Fruit fly (Drosophila melanogaster) whole organism, pupa: ENCODE results near the gene CG14074.

Source experiments
- CG10348 ChIP-seq: fragments of 200-800 bp; sonication (Bioruptor generic); IDR thresholded peaks from 2 replicates; pipeline ENCODE4 v1.3.6; 2022; ENCODE audit warnings: missing biosample characterization, missing genetic modification characterization
- CG12605 ChIP-seq: fragments of 200-800 bp; sonication (Bioruptor generic); IDR thresholded peaks from 2 replicates; pipeline ENCODE4 v1.3.6; 2022; ENCODE audit warnings: missing biosample characterization, missing genetic modification characterization
- CG13204 ChIP-seq: fragments of 200-800 bp; sonication (Bioruptor generic); optimal IDR thresholded peaks from 2 replicates; lab custom pipeline; 2018; ENCODE audit warnings: missing biosample characterization, mild to moderate bottlenecking, missing genetic modification characterization, moderate library complexity
- CG14655 ChIP-seq: fragments of 200-800 bp; sonication (Bioruptor generic); optimal IDR thresholded peaks from 3 replicates; lab custom pipeline; 2017; ENCODE audit warnings: mild to moderate bottlenecking, missing biosample characterization, missing genetic modification reagents, missing genetic modification characterization
- CG15710 ChIP-seq: fragments of 200-800 bp; sonication (Bioruptor generic); optimal IDR thresholded peaks from 2 replicates; lab custom pipeline; 2018; ENCODE audit warnings: missing biosample characterization, mild to moderate bottlenecking, missing genetic modification characterization, moderate library complexity
- CG17806 ChIP-seq: fragments of 200-800 bp; sonication (Bioruptor generic); optimal IDR thresholded peaks from 2 replicates; lab custom pipeline; 2018; ENCODE audit warnings: missing biosample characterization, mild to moderate bottlenecking, missing genetic modification characterization, moderate library complexity
- CG32121 ChIP-seq: fragments of 200-800 bp; sonication (Bioruptor generic); IDR thresholded peaks from 2 replicates; pipeline ENCODE4 v1.3.6; 2022; ENCODE audit warnings: missing biosample characterization, missing genetic modification characterization
- CG34367 ChIP-seq: fragments of 200-800 bp; sonication (Bioruptor generic); optimal IDR thresholded peaks from 2 replicates; lab custom pipeline; 2018; ENCODE audit warnings: missing biosample characterization, mild to moderate bottlenecking, missing genetic modification characterization
- CG4496 ChIP-seq: fragments of 200-800 bp; sonication (Bioruptor generic); IDR thresholded peaks from 3 replicates; pipeline ENCODE4 v1.3.6; 2022; ENCODE audit warnings: missing biosample characterization, missing genetic modification characterization
- CG8159 ChIP-seq: fragments of 200-800 bp; sonication (Bioruptor generic); optimal IDR thresholded peaks from 3 replicates; lab custom pipeline; 2018; ENCODE audit warnings: missing biosample characterization, mild to moderate bottlenecking, missing genetic modification characterization, moderate library complexity
- CG8301 ChIP-seq: fragments of 200-800 bp; sonication (Bioruptor generic); optimal IDR thresholded peaks from 2 replicates; lab custom pipeline; 2018; ENCODE audit warnings: missing biosample characterization, mild to moderate bottlenecking, missing genetic modification characterization
- CG9948 ChIP-seq: fragments of 200-800 bp; sonication (Bioruptor generic); optimal IDR thresholded peaks from 2 replicates; lab custom pipeline; 2018; ENCODE audit warnings: missing biosample characterization, mild to moderate bottlenecking, missing genetic modification characterization, moderate library complexity
- D1 ChIP-seq: fragments of 200-800 bp; sonication (Bioruptor generic); optimal IDR thresholded peaks from 2 replicates; lab custom pipeline; 2018; ENCODE audit warnings: missing biosample characterization, mild to moderate bottlenecking, missing genetic modification characterization, moderate library complexity
- EcR ChIP-seq: fragments of 200-800 bp; sonication (Bioruptor generic); optimal IDR thresholded peaks from 3 replicates; lab custom pipeline; 2019; ENCODE audit warnings: missing biosample characterization, missing genetic modification characterization, mild to moderate bottlenecking, moderate library complexity, missing genetic modification reagents
- Ets98B ChIP-seq: fragments of 200-800 bp; sonication (Bioruptor generic); IDR thresholded peaks from 2 replicates; pipeline ENCODE4 v1.3.6; 2022; ENCODE audit warnings: missing biosample characterization, missing genetic modification characterization
- Pif1A ChIP-seq: fragments of 200-800 bp; sonication (Bioruptor generic); optimal IDR thresholded peaks from 3 replicates; lab custom pipeline; 2016; ENCODE audit warnings: missing biosample characterization, missing genetic modification characterization
- Pif1B ChIP-seq: fragments of 200-800 bp; sonication (Bioruptor generic); optimal IDR thresholded peaks from 3 replicates; lab custom pipeline; 2016; ENCODE audit warnings: missing biosample characterization, missing genetic modification characterization
- Snoo ChIP-seq: fragments of 200-800 bp; sonication (Bioruptor generic); optimal IDR thresholded peaks from 3 replicates; lab custom pipeline; 2017; ENCODE audit warnings: missing biosample characterization, mild to moderate bottlenecking, missing genetic modification characterization, inconsistent platforms
- fd96Ca ChIP-seq: fragments of 200-800 bp; sonication (Bioruptor generic); IDR thresholded peaks from 3 replicates; pipeline ENCODE4 v1.3.6; 2022; ENCODE audit warnings: missing biosample characterization, missing genetic modification characterization
- gl ChIP-seq: fragments of 200-800 bp; sonication (Bioruptor generic); optimal IDR thresholded peaks from 2 replicates; lab custom pipeline; 2018; ENCODE audit warnings: missing biosample characterization, mild to moderate bottlenecking, missing genetic modification characterization
- rn ChIP-seq: fragments of 200-800 bp; sonication (Bioruptor generic); IDR thresholded peaks from 2 replicates; pipeline ENCODE4 v1.3.6; 2022; ENCODE audit warnings: missing biosample characterization, missing genetic modification characterization

Gene CG14074

DNA sequence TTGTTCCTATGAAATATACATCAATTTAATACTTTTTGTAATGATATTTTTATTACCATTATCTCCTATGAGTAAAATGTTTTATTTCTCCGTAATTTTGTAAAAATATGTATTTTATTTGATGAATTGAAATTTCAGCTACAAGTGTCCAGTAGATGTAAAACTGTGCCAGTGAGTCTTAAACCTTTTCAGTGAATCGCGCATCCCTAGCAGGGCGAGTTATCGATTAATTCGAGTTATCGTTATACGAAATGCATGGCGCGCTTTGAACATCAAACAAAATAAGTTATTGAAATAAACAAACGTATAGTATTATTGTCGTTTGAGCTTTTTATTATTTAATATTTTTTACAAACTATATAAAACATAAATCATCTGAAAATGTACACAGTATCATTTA is 37.7 kb upstream of the CG14074 start:
- TF ChIP-seq CG12605 (GFP tag; lab: Robert Waterston, UW) (peak; percentile 72; the same call in 1 of the 2 replicates), CG15710 (no peak), CG14655 (GFP tag; lab: Kevin White, UChicago) (no peak), D1 (peak; percentile 83)

DNA sequence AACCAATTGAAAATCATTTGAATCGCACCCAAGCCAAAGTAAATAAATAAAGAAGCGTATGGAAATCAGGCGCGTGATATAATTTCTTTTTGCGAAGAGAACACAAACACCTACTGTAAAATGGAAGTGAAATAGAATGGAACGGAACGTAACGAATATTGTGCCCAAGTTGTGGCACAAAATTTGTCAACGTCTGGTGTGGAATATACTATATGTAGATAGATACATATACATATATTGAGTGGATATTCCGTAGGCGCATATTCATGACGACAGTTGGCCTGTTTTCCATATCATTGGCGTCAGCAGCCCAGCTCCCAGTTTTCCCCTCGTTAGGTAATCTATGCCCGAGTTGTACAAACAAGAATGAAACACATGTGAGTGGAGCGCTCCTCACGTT is 33.8 kb upstream of the CG14074 start:
- TF ChIP-seq CG15710 (no peak), Ets98B (GFP tag; lab: Robert Waterston, UW) (no peak), CG9948 (tag; lab: Kevin White, UChicago) (no peak), CG34367 (tag; lab: Kevin White, UChicago) (no peak), fd96Ca (no peak), D1 (no peak), gl (tag; lab: Kevin White, UChicago) (no peak), CG10348 (GFP tag; lab: Robert Waterston, UW) (no peak), CG13204 (GFP tag; lab: Kevin White, UChicago) (no peak), CG32121 (GFP tag; lab: Robert Waterston, UW) (no peak), CG17806 (tag; lab: Kevin White, UChicago) (no peak), CG4496 (GFP tag; lab: Robert Waterston, UW) (no peak), rn (GFP tag; lab: Robert Waterston, UW) (no peak), CG8159 (no peak)

DNA sequence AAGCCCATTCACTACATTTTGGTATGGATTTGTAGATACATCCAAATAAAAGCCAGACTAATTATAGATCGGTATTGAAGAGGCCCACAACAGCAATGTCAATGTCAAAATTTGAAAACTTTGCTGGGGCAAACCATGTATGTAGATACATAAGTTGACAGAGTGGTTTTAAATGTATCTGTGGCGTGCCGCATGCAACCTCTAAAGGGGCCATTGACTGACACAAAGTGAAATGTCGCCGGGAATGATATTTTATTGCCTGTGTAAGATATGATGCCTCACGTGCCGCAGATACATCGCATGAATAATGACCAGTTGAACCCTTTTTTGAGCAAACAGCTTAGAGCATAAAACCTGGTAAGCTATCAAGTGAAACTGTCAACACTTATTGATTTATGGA is 33.3 kb upstream of the CG14074 start:
- TF ChIP-seq CG15710: no peak
- TF ChIP-seq EcR (GFP tag; lab: Kevin White, UChicago): peak; percentile 22

DNA sequence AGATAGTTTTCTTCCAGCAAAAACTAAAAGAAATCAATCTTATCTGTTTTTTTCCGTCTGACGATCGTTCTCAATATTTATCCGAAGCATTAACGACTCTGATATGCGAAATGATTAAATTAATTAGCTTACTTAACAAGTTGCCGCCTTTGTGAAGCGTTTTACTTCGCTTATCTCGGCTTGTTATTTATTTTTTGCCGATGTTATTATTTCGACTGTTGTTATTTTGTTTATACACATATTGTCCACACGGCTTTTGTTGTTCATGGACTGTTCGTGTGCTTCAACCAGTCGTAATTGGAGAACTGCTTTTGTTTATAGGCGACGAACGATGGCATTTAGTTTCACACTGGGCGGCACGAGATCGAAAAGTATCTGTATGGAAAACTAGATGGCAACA is 32.8 kb upstream of the CG14074 start:
- TF ChIP-seq rn (GFP tag; lab: Robert Waterston, UW) (no peak), CG9948 (tag; lab: Kevin White, UChicago) (no peak), CG12605 (GFP tag; lab: Robert Waterston, UW) (no peak), CG32121 (GFP tag; lab: Robert Waterston, UW) (no peak), Ets98B (GFP tag; lab: Robert Waterston, UW) (no peak), CG34367 (tag; lab: Kevin White, UChicago) (no peak), CG10348 (GFP tag; lab: Robert Waterston, UW) (no peak), CG8301 (tag; lab: Kevin White, UChicago) (no peak), Pif1A (GFP tag; lab: Kevin White, UChicago) (no peak), CG14655 (GFP tag; lab: Kevin White, UChicago) (no peak)

DNA sequence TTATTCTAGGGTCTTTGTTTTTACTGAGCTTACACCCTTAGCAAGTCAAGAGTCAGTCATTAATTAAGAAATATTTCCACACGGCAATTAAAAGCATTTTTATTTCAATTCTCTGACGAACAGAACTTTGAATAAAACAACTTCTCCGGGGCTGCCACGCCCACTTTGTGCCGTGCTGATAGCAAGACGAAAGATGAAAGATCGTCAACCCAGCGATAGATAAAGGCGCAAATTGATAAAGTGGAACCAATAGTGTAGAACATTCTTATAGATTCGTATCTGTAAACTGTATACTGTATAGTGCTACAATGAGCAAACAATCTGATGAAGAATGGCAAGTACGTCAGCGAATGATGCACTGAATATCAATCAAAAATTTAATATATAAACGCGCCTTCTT is 31.1 kb upstream of the CG14074 start:
- TF ChIP-seq EcR (GFP tag; lab: Kevin White, UChicago) (peak; percentile 65), CG17806 (tag; lab: Kevin White, UChicago) (no peak)

DNA sequence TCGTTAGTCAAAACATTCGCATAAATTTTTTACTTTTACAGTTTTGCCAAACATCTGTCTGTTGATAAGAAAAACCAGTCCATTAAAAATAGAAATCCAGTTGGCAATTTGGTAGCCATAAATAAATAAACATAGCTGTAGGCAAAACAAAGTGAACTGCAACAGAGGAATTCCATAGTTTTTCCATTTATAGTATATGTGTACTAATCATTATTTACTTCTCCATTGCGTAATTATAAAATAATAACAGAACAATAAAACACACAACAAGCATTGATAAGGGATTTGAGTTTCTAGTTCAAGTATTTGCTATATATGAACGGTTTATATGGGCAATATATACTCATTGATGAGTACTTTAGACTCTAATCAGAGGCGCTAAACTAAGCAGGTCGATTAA is 29.4 kb upstream of the CG14074 start:
- TF ChIP-seq CG12605 (GFP tag; lab: Robert Waterston, UW) (no peak), CG10348 (GFP tag; lab: Robert Waterston, UW) (no peak), CG4496 (GFP tag; lab: Robert Waterston, UW) (no peak), Pif1B (GFP tag; lab: Kevin White, UChicago) (no peak), CG32121 (GFP tag; lab: Robert Waterston, UW) (no peak), Snoo (no peak), CG15710 (no peak), CG13204 (GFP tag; lab: Kevin White, UChicago) (no peak), CG14655 (GFP tag; lab: Kevin White, UChicago) (no peak), rn (GFP tag; lab: Robert Waterston, UW) (no peak), CG8301 (tag; lab: Kevin White, UChicago) (no peak), CG8159 (no peak), Ets98B (GFP tag; lab: Robert Waterston, UW) (no peak), Pif1A (GFP tag; lab: Kevin White, UChicago) (no peak), CG17806 (tag; lab: Kevin White, UChicago) (no peak), gl (tag; lab: Kevin White, UChicago) (no peak), CG9948 (tag; lab: Kevin White, UChicago) (no peak)

DNA sequence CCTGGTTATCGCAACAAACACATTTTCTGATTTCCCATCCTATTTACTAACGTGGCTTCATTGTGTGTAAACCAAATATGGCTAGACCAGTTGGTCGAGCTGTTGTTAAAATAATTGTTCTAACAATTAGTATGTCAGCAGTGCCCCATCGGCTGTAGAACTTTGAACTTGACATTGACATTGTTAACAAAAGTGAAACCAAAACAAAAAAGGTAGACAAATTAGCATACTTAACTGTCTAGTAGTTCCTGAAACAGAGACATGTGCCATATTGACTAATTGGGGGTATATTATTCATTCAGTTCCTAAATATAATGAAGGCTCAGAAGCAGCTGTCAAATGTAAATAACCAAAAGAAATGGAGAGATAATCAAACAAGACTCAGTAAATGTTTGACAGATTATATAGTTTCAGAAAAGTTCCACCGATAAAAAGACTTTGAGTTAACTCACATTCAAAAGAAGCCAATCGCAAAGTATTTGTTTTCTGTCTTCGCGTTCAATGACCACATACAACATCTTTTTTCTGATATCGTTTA is 28.2 kb upstream of the CG14074 start:
- TF ChIP-seq D1: no peak
- no peak for TF ChIP-seq Ets98B (GFP tag; lab: Robert Waterston, UW)
- TF ChIP-seq CG12605 (GFP tag; lab: Robert Waterston, UW): no peak
- TF ChIP-seq CG17806 (tag; lab: Kevin White, UChicago): no peak
- no peak for TF ChIP-seq fd96Ca
- TF ChIP-seq CG10348 (GFP tag; lab: Robert Waterston, UW): no peak
- no peak for TF ChIP-seq CG13204 (GFP tag; lab: Kevin White, UChicago)
- no peak for TF ChIP-seq CG15710
- no peak for TF ChIP-seq CG9948 (tag; lab: Kevin White, UChicago)
- no peak for TF ChIP-seq Snoo
- no peak for TF ChIP-seq CG4496 (GFP tag; lab: Robert Waterston, UW)
- no peak for TF ChIP-seq rn (GFP tag; lab: Robert Waterston, UW)
- no peak for TF ChIP-seq CG32121 (GFP tag; lab: Robert Waterston, UW)
- TF ChIP-seq EcR (GFP tag; lab: Kevin White, UChicago): no peak
